Worm (Caenorhabditis elegans) whole organism, L3 larva: ENCODE data around the gene str-155.

Experiments used
- R02D3.7 ChIP-seq: fragments of 150-350 bp; optimal IDR thresholded peaks from 2 replicates; lab custom pipeline; 2014; ENCODE audit warnings: missing biosample characterization, missing genetic modification characterization
- ama-1 ChIP-seq: fragments of 150-350 bp; optimal IDR thresholded peaks from 2 replicates; lab custom pipeline; 2018
- ceh-9 ChIP-seq: sonication (generic microtip); optimal IDR thresholded peaks from 2 replicates; lab custom pipeline; 2018; ENCODE audit warnings: missing biosample characterization, missing genetic modification characterization
- nhr-11 ChIP-seq: fragments of 150-350 bp; optimal IDR thresholded peaks from 2 replicates; lab custom pipeline; 2014; ENCODE audit warnings: missing biosample characterization, missing genetic modification characterization
- nhr-23 ChIP-seq: fragments of 150-350 bp; optimal IDR thresholded peaks from 2 replicates; lab custom pipeline; 2014; ENCODE audit warnings: missing biosample characterization, missing genetic modification reagents, missing genetic modification characterization
- nhr-67 ChIP-seq: fragments of 150-350 bp; optimal IDR thresholded peaks from 2 replicates; lab custom pipeline; 2014; ENCODE audit warnings: missing biosample characterization, missing genetic modification characterization
- skn-1 ChIP-seq: fragments of 150-350 bp; optimal IDR thresholded peaks from 2 replicates; lab custom pipeline; 2014; ENCODE audit warnings: missing biosample characterization, missing genetic modification characterization

ce11 chrIV:4915689-4916088 lies at the start of gene str-155:
- no peak for TF ChIP-seq skn-1
- TF ChIP-seq nhr-11 (tag; lab: Kevin White, UChicago), result no peak
- no peak for TF ChIP-seq ama-1 (lab: Kevin White, UChicago)
- no peak for TF ChIP-seq R02D3.7 (tag; lab: Kevin White, UChicago)
- TF ChIP-seq nhr-67 (tag; lab: Kevin White, UChicago), result no peak
- no peak for TF ChIP-seq nhr-23 (tag; lab: Kevin White, UChicago)
- no peak for TF ChIP-seq ceh-9 (tag; lab: Kevin White, UChicago)
